Worm (Caenorhabditis elegans): ENCODE results near the gene T05A8.7.

ce11 chrII:2736156-2736728 is 5.9 kb downstream of the T05A8.7 start, which contains the start of gene T05A8.8:
- TF ChIP-seq snpc-4 (tag; optimal IDR thresholded peaks at IDR 0.05), result no peak
- TF ChIP-seq lsy-2 (tag; optimal IDR thresholded peaks at IDR 0.05), result no peak
- no peak for TF ChIP-seq nhr-11 (tag; optimal IDR thresholded peaks at IDR 0.05)
- TF ChIP-seq grh-1 (GFP tag; IDR thresholded peaks at IDR 0.05), result no peak
- TF ChIP-seq aly-2 (tag; optimal IDR thresholded peaks at IDR 0.05), result no peak

All from whole organism, L1 larva.